Worm (Caenorhabditis elegans) whole organism, young adult: Measurements from ENCODE around the gene prde-1.

Source experiments
- B0019.2 ChIP-seq: fragments of 200-800 bp; sonication (Bioruptor generic); conservative IDR thresholded peaks from 2 replicates; pipeline ENCODE4 v1.3.6; 2022; ENCODE audit warnings: missing genetic modification reagents, missing genetic modification characterization, missing compliant biosample characterization
- C06A6.2 ChIP-seq: fragments of 200-800 bp; sonication (Bioruptor generic); conservative IDR thresholded peaks from 2 replicates; pipeline ENCODE4 v1.3.6; 2022; ENCODE audit warnings: missing genetic modification characterization, missing compliant biosample characterization
- F10E7.11 ChIP-seq: sonication (generic microtip); optimal IDR thresholded peaks from 2 replicates; lab custom pipeline; 2017; ENCODE audit warnings: mild to moderate bottlenecking, missing genetic modification characterization, moderate library complexity, missing compliant biosample characterization
- F39B2.1 ChIP-seq: fragments of 200-800 bp; sonication (Bioruptor generic); IDR thresholded peaks from 2 replicates; pipeline ENCODE4 v1.3.6; 2022; ENCODE audit warnings: missing genetic modification reagents, missing genetic modification characterization, missing compliant biosample characterization
- F49E8.2 ChIP-seq: sonication (generic microtip); optimal IDR thresholded peaks from 3 replicates; lab custom pipeline; 2017; ENCODE audit warnings: missing genetic modification characterization, mild to moderate bottlenecking, missing compliant biosample characterization, antibody characterized with exemption, moderate library complexity; ENCODE audit not compliant: insufficient read depth
- F57A8.1 ChIP-seq: fragments of 200-800 bp; sonication (Bioruptor generic); optimal IDR thresholded peaks from 2 replicates; lab custom pipeline; 2018; ENCODE audit warnings: mild to moderate bottlenecking, missing genetic modification characterization, moderate library complexity, missing compliant biosample characterization
- K11D2.4 ChIP-seq: fragments of 200-800 bp; sonication (Bioruptor generic); IDR thresholded peaks from 2 replicates; pipeline ENCODE4 v1.3.6; 2022; ENCODE audit warnings: missing genetic modification reagents, missing genetic modification characterization, missing compliant biosample characterization
- T07F8.4 ChIP-seq: sonication (generic microtip); optimal IDR thresholded peaks from 2 replicates; lab custom pipeline; 2016; ENCODE audit warnings: mild to moderate bottlenecking, missing genetic modification characterization, moderate library complexity, missing compliant biosample characterization
- ccch-3 ChIP-seq: fragments of 200-800 bp; sonication (Bioruptor generic); optimal IDR thresholded peaks from 2 replicates; lab custom pipeline; 2018; ENCODE audit warnings: mild to moderate bottlenecking, missing genetic modification characterization, missing compliant biosample characterization
- ceh-100 ChIP-seq: fragments of 200-800 bp; sonication (Bioruptor generic); IDR thresholded peaks from 2 replicates; pipeline ENCODE4 v1.3.6; 2022; ENCODE audit warnings: missing genetic modification reagents, missing genetic modification characterization, missing compliant biosample characterization
- ceh-79 ChIP-seq: sonication (generic microtip); optimal IDR thresholded peaks from 2 replicates; lab custom pipeline; 2017; ENCODE audit warnings: mild to moderate bottlenecking, missing genetic modification characterization, missing compliant biosample characterization
- chd-7 ChIP-seq: sonication (generic microtip); optimal IDR thresholded peaks from 2 replicates; lab custom pipeline; 2016; ENCODE audit warnings: mild to moderate bottlenecking, missing genetic modification characterization, moderate library complexity, missing compliant biosample characterization
- dpff-1 ChIP-seq: sonication (generic microtip); optimal IDR thresholded peaks from 2 replicates; lab custom pipeline; 2017; ENCODE audit warnings: mild to moderate bottlenecking, missing genetic modification characterization, missing compliant biosample characterization
- him-1 ChIP-seq: sonication (generic microtip); optimal IDR thresholded peaks from 2 replicates; lab custom pipeline; 2016; ENCODE audit warnings: missing genotype, missing genetic modification reagents, missing genetic modification characterization, missing compliant biosample characterization
- hlh-12 ChIP-seq: sonication (generic microtip); optimal IDR thresholded peaks from 2 replicates; lab custom pipeline; 2016; ENCODE audit warnings: missing genetic modification characterization, missing compliant biosample characterization
- lin-26 ChIP-seq: fragments of 200-800 bp; sonication (Bioruptor generic); IDR thresholded peaks from 2 replicates; pipeline ENCODE4 v1.3.6; 2022; ENCODE audit warnings: missing genetic modification reagents, missing genetic modification characterization, missing compliant biosample characterization
- lin-35 ChIP-seq, 3 experiments: fragments of 150-350 bp in 2 of 3; sonication (generic microtip) in 1 of 3; optimal IDR thresholded peaks; 2 replicates each; lab custom pipeline; 2014 to 2018; ENCODE audit warnings: missing biosample characterization in 3 of 3, missing genetic modification characterization in 3 of 3, missing genetic modification reagents in 3 of 3
- lin-40 ChIP-seq: sonication (generic microtip); optimal IDR thresholded peaks from 2 replicates; lab custom pipeline; 2016; ENCODE audit warnings: missing genetic modification characterization, mild to moderate bottlenecking, missing compliant biosample characterization, missing genotype, missing genetic modification reagents
- lin-54 ChIP-seq: fragments of 200-800 bp; sonication (Bioruptor generic); optimal IDR thresholded peaks from 2 replicates; lab custom pipeline; 2018; ENCODE audit warnings: mild to moderate bottlenecking, missing genetic modification characterization, missing compliant biosample characterization
- madf-10 ChIP-seq: sonication (generic microtip); optimal IDR thresholded peaks from 2 replicates; lab custom pipeline; 2016; ENCODE audit warnings: mild to moderate bottlenecking, missing genetic modification characterization, missing compliant biosample characterization
- mxl-1 ChIP-seq: sonication (generic microtip); optimal IDR thresholded peaks from 2 replicates; lab custom pipeline; 2016; ENCODE audit warnings: missing genetic modification characterization, missing compliant biosample characterization
- nfya-2 ChIP-seq: fragments of 200-800 bp; sonication (Bioruptor generic); IDR thresholded peaks from 2 replicates; pipeline ENCODE4 v1.3.6; 2022; ENCODE audit warnings: missing genetic modification reagents, missing genetic modification characterization, missing compliant biosample characterization
- nfyb-1 ChIP-seq: fragments of 200-800 bp; sonication (Bioruptor generic); IDR thresholded peaks from 2 replicates; pipeline ENCODE4 v1.3.6; 2022; ENCODE audit warnings: missing genetic modification reagents, missing genetic modification characterization, missing compliant biosample characterization
- nhr-120 ChIP-seq: fragments of 200-800 bp; sonication (Bioruptor generic); IDR thresholded peaks from 2 replicates; pipeline ENCODE4 v1.3.6; 2022; ENCODE audit warnings: missing genetic modification characterization, missing compliant biosample characterization
- nhr-80 ChIP-seq: sonication (generic microtip); optimal IDR thresholded peaks from 2 replicates; lab custom pipeline; 2016; ENCODE audit warnings: missing genetic modification characterization, missing compliant biosample characterization
- nhr-90 ChIP-seq: sonication (generic microtip); optimal IDR thresholded peaks from 2 replicates; lab custom pipeline; 2016; ENCODE audit warnings: missing genotype, mild to moderate bottlenecking, missing genetic modification characterization, missing compliant biosample characterization
- pbrm-1 ChIP-seq: fragments of 200-800 bp; sonication (Bioruptor generic); IDR thresholded peaks from 2 replicates; pipeline ENCODE4 v1.3.6; 2022; ENCODE audit warnings: missing genetic modification reagents, missing genetic modification characterization, missing compliant biosample characterization
- pha-4 ChIP-seq: fragments of 150-350 bp; sonication (generic microtip); optimal IDR thresholded peaks from 2 replicates; lab custom pipeline; 2014; ENCODE audit warnings: missing biosample characterization, missing genetic modification reagents, missing genetic modification characterization
- rpc-1 ChIP-seq, 2 experiments: fragments of 150-350 bp in 1 of 2; sonication (generic microtip) in 1 of 2; optimal IDR thresholded peaks; 2 replicates each; lab custom pipeline; 2014 to 2018; ENCODE audit warnings: missing biosample characterization in 1 of 2, missing genetic modification characterization in 1 of 2, missing genetic modification reagents in 1 of 2, missing genotype in 1 of 2
- snpc-1.1 ChIP-seq: sonication (generic microtip); optimal IDR thresholded peaks from 2 replicates; lab custom pipeline; 2017; ENCODE audit warnings: missing genetic modification characterization, mild to moderate bottlenecking, missing compliant biosample characterization, antibody characterized with exemption, moderate library complexity, missing genotype, missing genetic modification reagents; ENCODE audit not compliant: insufficient read depth
- snpc-4 ChIP-seq, 5 experiments: fragments of 150-350 bp in 1 of 5; sonication (generic microtip) in 4 of 5; optimal IDR thresholded peaks; 2 replicates each; lab custom pipeline; 2014 to 2018; ENCODE audit warnings: missing genetic modification characterization in 5 of 5, missing biosample characterization in 3 of 5, antibody characterized with exemption in 2 of 5, mild to moderate bottlenecking in 2 of 5, missing compliant biosample characterization in 2 of 5, missing genotype in 2 of 5, moderate library complexity in 2 of 5, missing genetic modification reagents in 1 of 5
- somi-1 ChIP-seq: fragments of 200-800 bp; sonication (Bioruptor generic); optimal IDR thresholded peaks from 2 replicates; lab custom pipeline; 2018; ENCODE audit warnings: mild to moderate bottlenecking, missing genetic modification characterization, missing compliant biosample characterization
- tbp1 ChIP-seq: fragments of 200-800 bp; sonication (Bioruptor generic); optimal IDR thresholded peaks from 2 replicates; lab custom pipeline; 2018; ENCODE audit warnings: mild to moderate bottlenecking, missing genetic modification characterization, missing compliant biosample characterization
- unc-62 ChIP-seq: fragments of 150-350 bp; optimal IDR thresholded peaks from 2 replicates; lab custom pipeline; 2014; ENCODE audit warnings: missing biosample characterization, missing genetic modification reagents, missing genetic modification characterization
- zfh-2 ChIP-seq: fragments of 200-800 bp; sonication (Bioruptor generic); conservative IDR thresholded peaks from 2 replicates; pipeline ENCODE4 v1.3.6; 2022; ENCODE audit warnings: missing genetic modification reagents, missing genetic modification characterization, missing compliant biosample characterization
- ztf-26 ChIP-seq: sonication (generic microtip); optimal IDR thresholded peaks from 2 replicates; lab custom pipeline; 2017; ENCODE audit warnings: missing genetic modification characterization, missing compliant biosample characterization
- ztf-6 ChIP-seq: fragments of 200-800 bp; sonication (Bioruptor generic); IDR thresholded peaks from 2 replicates; pipeline ENCODE4 v1.3.6; 2022; ENCODE audit warnings: missing genetic modification reagents, missing genetic modification characterization, missing compliant biosample characterization

prde-1 gene

DNA sequence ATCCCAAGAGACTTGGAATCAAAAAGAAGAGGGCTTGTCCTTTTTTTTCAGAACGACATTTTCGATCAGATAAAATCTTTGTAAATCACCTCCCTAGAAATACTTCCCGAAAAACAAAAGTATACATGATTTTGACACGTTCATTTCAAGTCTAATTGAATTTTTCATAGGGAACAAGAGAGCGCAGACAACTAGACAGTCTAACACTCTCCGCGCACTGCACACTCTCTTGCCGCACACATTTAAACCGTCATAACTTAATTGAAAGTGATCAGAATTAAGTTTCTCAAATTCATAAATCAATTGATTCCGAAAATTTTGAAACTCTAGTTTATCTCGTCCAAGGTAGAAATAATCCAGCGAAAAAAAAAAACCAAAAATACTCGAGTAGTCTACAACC is 21.7 kb downstream of the prde-1 start:
- TF ChIP-seq lin-54 (GFP tag; lab: Kevin White, UChicago) (no peak), B0019.2 (GFP tag; lab: Robert Waterston, UW) (no peak), pbrm-1 (GFP tag; lab: Robert Waterston, UW) (no peak), madf-10 (tag; lab: Kevin White, UChicago) (no peak), ccch-3 (GFP tag; lab: Kevin White, UChicago) (no peak), T07F8.4 (tag; lab: Kevin White, UChicago) (no peak), nhr-120 (no peak), nhr-90 (no peak), somi-1 (no peak), snpc-1.1 (tag; lab: Kevin White, UChicago) (no peak), ceh-79 (tag; lab: Kevin White, UChicago) (no peak), ztf-6 (no peak), lin-35 (GFP tag; optimal IDR thresholded peaks at IDR 0.05; lab: Kevin White, UChicago) (no peak), unc-62 (no peak)
- TF ChIP-seq, all 124 proteins: peak for 0

DNA sequence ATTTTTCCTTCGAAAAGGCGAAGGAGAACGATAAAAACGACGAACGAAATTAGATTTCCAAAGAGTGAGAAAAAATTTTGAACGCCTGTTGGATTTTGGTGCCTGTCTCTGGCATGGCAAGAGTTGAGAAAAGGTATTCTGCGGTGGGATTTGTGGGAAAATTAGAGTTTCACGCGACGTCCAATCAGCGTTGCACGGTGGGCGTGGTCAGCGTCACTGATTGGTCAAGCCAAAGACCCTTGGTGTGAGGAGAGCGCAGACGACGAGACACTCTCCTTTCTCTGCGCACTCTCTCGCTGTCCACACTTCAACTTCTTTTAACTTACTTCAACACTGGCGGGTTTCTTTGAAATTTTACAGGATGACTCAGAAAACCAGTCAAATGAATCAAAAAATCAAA is 24.5 kb downstream of the prde-1 start:
- TF ChIP-seq zfh-2 (GFP tag; lab: Robert Waterston, UW) (peak; percentile 46), nfyb-1 (peak; percentile 66; the same call in 1 of the 2 replicates), hlh-12 (tag; lab: Kevin White, UChicago) (no peak)

DNA sequence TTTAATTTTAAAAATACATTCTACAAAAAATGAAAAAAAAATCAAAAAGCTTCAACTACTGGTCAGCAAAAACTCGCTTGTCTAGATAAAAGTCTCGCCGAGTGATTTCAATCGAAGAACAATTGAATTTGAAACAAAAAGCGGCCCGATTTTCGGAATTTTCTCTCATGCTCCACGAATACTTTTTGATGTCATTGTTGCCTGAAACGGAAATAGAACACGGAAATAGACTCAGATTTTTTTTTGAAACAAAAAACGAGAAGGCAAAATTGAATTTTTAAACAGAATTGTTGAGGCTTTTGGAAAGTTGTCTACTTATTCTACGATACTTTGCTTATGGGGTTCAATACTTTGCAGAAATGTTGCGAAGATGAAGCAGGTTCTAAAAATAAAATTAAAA is 25.4 kb downstream of the prde-1 start:
- TF ChIP-seq dpff-1 (tag; lab: Kevin White, UChicago) = no peak
- TF ChIP-seq F57A8.1 = no peak
- no peak for TF ChIP-seq rpc-1 (optimal IDR thresholded peaks at IDR 0.05; lab: Kevin White, UChicago)
- no peak for TF ChIP-seq rpc-1 (tag; optimal IDR thresholded peaks at IDR 0.05; lab: Kevin White, UChicago)
- TF ChIP-seq mxl-1 = no peak
- TF ChIP-seq F39B2.1 = no peak
- TF ChIP-seq hlh-12 (tag; lab: Kevin White, UChicago) = no peak
- no peak for TF ChIP-seq nfya-2
- TF ChIP-seq lin-26 (GFP tag; lab: Robert Waterston, UW) = no peak
- TF ChIP-seq F10E7.11 (tag; lab: Kevin White, UChicago) = no peak
- TF ChIP-seq F49E8.2 (tag; lab: Kevin White, UChicago) = no peak
- no peak for TF ChIP-seq K11D2.4

DNA sequence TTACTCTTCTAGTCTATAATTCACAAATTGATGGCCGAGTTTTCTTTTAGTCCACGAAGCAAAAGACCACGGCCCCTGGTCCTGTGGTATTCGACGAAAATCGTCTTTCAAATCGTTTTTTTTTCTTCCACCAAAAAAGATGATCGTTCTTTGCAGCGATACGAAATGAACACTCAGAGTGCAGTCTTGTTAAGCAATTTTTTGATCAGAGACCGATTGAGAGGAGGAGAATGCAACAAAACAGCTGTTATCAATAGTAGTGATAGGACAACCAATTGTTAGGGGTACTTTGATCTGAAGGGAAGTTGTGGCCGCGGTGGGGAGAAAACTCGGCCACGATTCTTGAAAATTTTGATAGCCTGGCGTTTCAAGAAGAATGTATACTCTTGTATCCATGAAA is 25.9 kb downstream of the prde-1 start:
- TF ChIP-seq chd-7 (tag; lab: Kevin White, UChicago) (peak; percentile 12), ztf-26 (tag; lab: Kevin White, UChicago) (peak; percentile 69), pha-4 (tag; lab: Kevin White, UChicago) (no peak), snpc-4 (GFP tag; optimal IDR thresholded peaks at IDR 0.05; lab: Kevin White, UChicago) (no peak), snpc-4 (tag; optimal IDR thresholded peaks at IDR 0.05; lab: Kevin White, UChicago) (peak in 1 of 4 experiments; percentile 13), him-1 (tag; lab: Kevin White, UChicago) (no peak), C06A6.2 (0 out of 2 replicates have a peak, but pooled peaks have one; percentile 24), F57A8.1 (no peak), tbp1 (GFP tag; lab: Kevin White, UChicago) (peak; percentile 22), lin-40 (tag; lab: Kevin White, UChicago) (peak; percentile 4), nhr-80 (peak; percentile 61), somi-1 (peak; percentile 37), lin-26 (GFP tag; lab: Robert Waterston, UW) (no peak), ceh-100 (GFP tag; lab: Robert Waterston, UW) (no peak), lin-54 (GFP tag; lab: Kevin White, UChicago) (peak; percentile 11)
